Worm (Caenorhabditis elegans) whole organism, L4 larva: ENCODE data around the gene str-182.

Experiments
- F10B5.3 ChIP-seq: sonication (generic microtip); optimal IDR thresholded peaks from 2 replicates; lab custom pipeline; 2016; ENCODE audit warnings: mild to moderate bottlenecking, missing genetic modification characterization, missing compliant biosample characterization
- F44E2.7 ChIP-seq: fragments of 200-800 bp; sonication (Bioruptor generic); IDR thresholded peaks from 2 replicates; pipeline ENCODE4 v2.1.2; 2022; ENCODE audit warnings: missing genetic modification characterization, missing compliant biosample characterization
- Y105C5A.15 ChIP-seq: fragments of 200-800 bp; sonication (Bioruptor generic); IDR thresholded peaks from 2 replicates; pipeline ENCODE4 v1.3.6; 2022; ENCODE audit warnings: missing genetic modification characterization, missing compliant biosample characterization
- Y5F2A.4 ChIP-seq: fragments of 200-800 bp; sonication (Bioruptor generic); optimal IDR thresholded peaks from 2 replicates; lab custom pipeline; 2018; ENCODE audit warnings: mild to moderate bottlenecking, missing genetic modification characterization, missing compliant biosample characterization
- ZK337.2 ChIP-seq: fragments of 200-800 bp; sonication (Bioruptor generic); IDR thresholded peaks from 2 replicates; pipeline ENCODE4 v1.3.6; 2022; ENCODE audit warnings: missing genetic modification reagents, missing genetic modification characterization, missing compliant biosample characterization
- aha-1 ChIP-seq: fragments of 150-350 bp; peaks from one replicate; lab custom pipeline; 2014; ENCODE audit warnings: missing biosample characterization, missing genetic modification characterization
- arid-1 ChIP-seq: fragments of 200-800 bp; sonication (Bioruptor generic); conservative IDR thresholded peaks from 2 replicates; pipeline ENCODE4 v1.3.6; 2022; ENCODE audit warnings: missing genetic modification reagents, missing genetic modification characterization, missing compliant biosample characterization
- ceh-28 ChIP-seq: fragments of 150-350 bp; optimal IDR thresholded peaks from 2 replicates; lab custom pipeline; 2014; ENCODE audit warnings: missing biosample characterization, missing genetic modification reagents, missing genetic modification characterization
- daf-8 ChIP-seq: fragments of 200-800 bp; sonication (Bioruptor generic); IDR thresholded peaks from 2 replicates; pipeline ENCODE4 v1.3.6; 2022; ENCODE audit warnings: missing genetic modification characterization, missing compliant biosample characterization
- mxl-3 ChIP-seq: fragments of 200-800 bp; sonication (Bioruptor generic); optimal IDR thresholded peaks from 2 replicates; lab custom pipeline; 2018; ENCODE audit warnings: mild to moderate bottlenecking, missing genetic modification characterization, missing compliant biosample characterization
- pha-4 ChIP-seq, 2 experiments: fragments of 150-350 bp in 1 of 2; fragments of 200-800 bp in 1 of 2; sonication (Bioruptor generic) in 1 of 2; IDR thresholded peaks in 1 of 2; optimal IDR thresholded peaks in 1 of 2; 2 replicates each; pipeline versions ENCODE4 v1.3.6 to Lab custom; 2014 to 2022; ENCODE audit warnings: missing genetic modification characterization in 2 of 2, missing genetic modification reagents in 2 of 2, missing biosample characterization in 1 of 2, missing compliant biosample characterization in 1 of 2
- unc-39 ChIP-seq: sonication (generic microtip); optimal IDR thresholded peaks from 2 replicates; lab custom pipeline; 2017; ENCODE audit warnings: missing biosample characterization, missing genetic modification characterization
- vab-7 ChIP-seq: fragments of 200-800 bp; sonication (Bioruptor generic); IDR thresholded peaks from 2 replicates; pipeline ENCODE4 v1.3.6; 2022; ENCODE audit warnings: missing genetic modification reagents, missing genetic modification characterization, missing compliant biosample characterization
- ztf-7 ChIP-seq: fragments of 150-350 bp; optimal IDR thresholded peaks from 2 replicates; lab custom pipeline; 2014; ENCODE audit warnings: missing biosample characterization, missing genetic modification characterization

str-182 gene

DNA sequence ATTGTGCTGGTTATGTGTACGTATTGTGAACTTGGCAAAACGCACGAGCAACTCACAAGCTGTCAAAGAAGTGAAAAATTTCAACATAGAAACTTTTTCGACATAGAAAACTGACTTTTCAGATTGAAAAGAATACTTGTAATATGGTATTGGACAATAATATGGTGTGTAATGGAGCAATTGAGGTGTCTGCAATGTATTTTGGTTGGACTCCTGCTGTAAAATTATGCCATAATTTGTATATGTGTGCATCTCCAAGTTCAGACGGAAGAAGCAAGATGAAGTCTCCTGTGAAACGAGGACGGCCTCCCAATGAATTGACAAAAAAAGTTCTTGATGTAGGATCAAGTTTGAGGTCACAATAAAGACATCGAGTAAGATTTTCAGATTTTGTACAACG is 49.4 kb downstream of the str-182 start (continued):
- no peak for TF ChIP-seq ZK337.2 (GFP tag; lab: Robert Waterston, UW)
- peak; percentile 66 for TF ChIP-seq aha-1
- TF ChIP-seq, all 104 proteins: peak for 2

- TF ChIP-seq ceh-28 (tag; lab: Kevin White, UChicago): no peak
- TF ChIP-seq F44E2.7 (GFP tag; lab: Robert Waterston, UW): no peak
- no peak for TF ChIP-seq arid-1 (GFP tag; lab: Robert Waterston, UW)
- TF ChIP-seq unc-39 (tag; lab: Kevin White, UChicago): no peak
- no peak for TF ChIP-seq F10B5.3 (tag; lab: Kevin White, UChicago)
- no peak for TF ChIP-seq Y5F2A.4 (GFP tag; lab: Kevin White, UChicago)
- no peak for TF ChIP-seq mxl-3 (GFP tag; lab: Kevin White, UChicago)
- no peak for TF ChIP-seq daf-8
- TF ChIP-seq Y105C5A.15 (GFP tag; lab: Robert Waterston, UW): no peak
- TF ChIP-seq ztf-7 (tag; lab: Kevin White, UChicago): no peak
- TF ChIP-seq pha-4 (GFP tag; IDR thresholded peaks at IDR 0.05; lab: Robert Waterston, UW): no peak
- TF ChIP-seq pha-4 (tag; optimal IDR thresholded peaks at IDR 0.05; lab: Kevin White, UChicago): no peak
- TF ChIP-seq vab-7: no peak
- TF ChIP-seq, all 104 proteins: peak for 0
Observed at ce11 chrV:10182984-10183383, 50.2 kb downstream of the str-182 start, which contains the start of gene ZK856.4. Gene ZK856.4 (plus strand): TSS chrV:10183284.
